Fruit fly (Drosophila melanogaster): ENCODE results near the gene CG13933.

DNA sequence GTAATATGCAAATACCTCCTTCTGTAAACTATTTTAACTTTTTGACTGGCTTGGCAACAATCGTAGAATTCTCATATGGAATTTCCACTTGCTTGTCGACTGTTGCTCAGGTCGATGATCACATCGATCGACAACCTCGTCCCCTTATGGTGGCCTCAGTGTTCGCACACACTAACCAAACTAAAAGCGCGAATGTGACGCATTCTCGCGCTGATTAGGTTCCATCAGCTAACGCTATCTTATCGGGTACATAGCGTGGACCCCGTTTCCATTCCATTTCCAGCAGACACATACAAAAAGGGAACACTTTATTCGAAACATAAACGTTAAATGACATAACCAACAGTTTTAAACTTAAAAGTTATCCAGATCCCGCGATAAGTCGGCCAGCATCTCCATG lies 14.4 kb upstream of the CG13933 start:
- no peak for TF ChIP-seq CG8478 (optimal IDR thresholded peaks at IDR 0.05)
- no peak for TF ChIP-seq usp (GFP tag; optimal IDR thresholded peaks at IDR 0.05)
- no peak for TF ChIP-seq EcR (GFP tag; optimal IDR thresholded peaks at IDR 0.05)
- no peak for TF ChIP-seq pan (optimal IDR thresholded peaks at IDR 0.05)
- TF ChIP-seq psq (optimal IDR thresholded peaks at IDR 0.05), result no peak
- no peak for TF ChIP-seq Dll (optimal IDR thresholded peaks at IDR 0.05)

Data from whole organism.